Fruit fly (Drosophila melanogaster) Kc167 (cell line): ENCODE data around the gene Pvf2.

ENCODE experiments used
- Myc ChIP-seq: fragments of >200 bp; optimal IDR thresholded peaks from 2 replicates; lab custom pipeline; 2017; ENCODE audit warnings: missing external identifiers
- Sin3A ChIP-seq: fragments of >200 bp; optimal IDR thresholded peaks from 2 replicates; lab custom pipeline; 2018; ENCODE audit warnings: missing external identifiers
- h ChIP-seq: fragments of >200 bp; optimal IDR thresholded peaks from 3 replicates; lab custom pipeline; 2018; ENCODE audit warnings: missing external identifiers
- insv ChIP-seq: fragments of >200 bp; optimal IDR thresholded peaks from 3 replicates; lab custom pipeline; 2018; ENCODE audit warnings: missing external identifiers
- psq ChIP-seq: fragments of >200 bp; optimal IDR thresholded peaks from 2 replicates; lab custom pipeline; 2017; ENCODE audit warnings: missing external identifiers
- ttk ChIP-seq: sonication (Bioruptor generic); optimal IDR thresholded peaks from 2 replicates; lab custom pipeline; 2017; ENCODE audit warnings: missing external identifiers

Gene Pvf2

DNA sequence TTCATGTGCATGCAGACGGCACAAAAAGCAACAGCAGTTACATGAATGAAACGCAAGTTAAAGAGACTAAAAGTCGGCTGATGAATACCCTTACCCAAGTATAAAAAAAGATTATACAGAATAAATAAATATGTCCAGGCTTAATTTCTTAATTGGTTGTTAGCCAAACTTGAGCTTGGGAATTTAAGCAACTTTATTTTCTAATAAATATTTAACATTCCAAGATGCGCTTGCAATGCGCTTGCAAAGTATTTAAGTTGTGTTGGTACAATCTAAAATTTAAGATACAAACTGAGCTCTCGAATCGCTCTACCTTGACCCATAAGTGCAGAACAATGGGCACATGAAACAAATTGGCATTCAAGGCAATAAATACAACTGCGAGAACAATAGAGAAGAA, 23.5 kb upstream of the Pvf2 start:
- no peak for TF ChIP-seq Sin3A (lab: Kevin White, UChicago)
- no peak for TF ChIP-seq ttk (lab: Kevin White, UChicago)
- no peak for TF ChIP-seq psq (lab: Kevin White, UChicago)
- TF ChIP-seq h (lab: Kevin White, UChicago) = no peak
- TF ChIP-seq Myc (lab: Kevin White, UChicago) = no peak
- no peak for TF ChIP-seq insv (lab: Kevin White, UChicago)

DNA sequence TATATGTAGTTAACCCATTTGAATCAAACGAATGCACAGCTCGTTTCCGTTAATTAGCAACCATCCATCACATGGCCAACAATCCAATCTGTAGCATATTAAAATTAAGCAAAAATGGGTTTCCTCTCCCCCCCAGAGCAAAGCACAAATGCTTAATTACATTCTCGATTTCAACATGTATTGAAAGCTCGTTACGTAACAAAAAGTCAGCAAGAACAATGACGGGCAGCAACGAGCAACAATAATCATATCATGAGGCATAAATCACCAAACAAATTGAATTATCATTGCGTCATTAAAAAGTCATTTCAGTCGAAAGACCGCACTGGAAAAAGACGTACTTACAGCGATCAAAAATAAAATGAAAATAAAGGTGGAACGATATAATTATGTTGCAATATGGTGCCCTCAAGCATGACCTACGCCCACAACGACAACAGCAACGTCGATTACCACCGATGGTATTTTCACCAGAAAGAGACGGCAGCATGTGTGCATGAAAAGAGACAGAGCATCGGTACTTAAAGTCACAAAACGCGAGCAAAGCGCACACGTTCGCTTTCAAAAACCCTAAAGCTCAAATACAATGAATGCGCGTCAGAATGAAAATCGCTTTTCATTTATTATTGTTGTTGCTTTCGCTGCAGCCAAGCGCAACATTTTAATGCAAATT, 22.0 kb upstream of the Pvf2 start:
- TF ChIP-seq h (lab: Kevin White, UChicago) = no peak
- TF ChIP-seq Sin3A (lab: Kevin White, UChicago) = no peak
- TF ChIP-seq ttk (lab: Kevin White, UChicago) = no peak
- TF ChIP-seq Myc (lab: Kevin White, UChicago) = no peak
- no peak for TF ChIP-seq insv (lab: Kevin White, UChicago)
- TF ChIP-seq psq (lab: Kevin White, UChicago) = no peak

- TF ChIP-seq insv (lab: Kevin White, UChicago) = no peak
- no peak for TF ChIP-seq Myc (lab: Kevin White, UChicago)
- TF ChIP-seq Sin3A (lab: Kevin White, UChicago) = no peak
- no peak for TF ChIP-seq psq (lab: Kevin White, UChicago)
- no peak for TF ChIP-seq ttk (lab: Kevin White, UChicago)
- TF ChIP-seq h (lab: Kevin White, UChicago) = no peak
Measured at dm6 chr2L:7104195-7104971, 19.9 kb upstream of the Pvf2 start.

DNA sequence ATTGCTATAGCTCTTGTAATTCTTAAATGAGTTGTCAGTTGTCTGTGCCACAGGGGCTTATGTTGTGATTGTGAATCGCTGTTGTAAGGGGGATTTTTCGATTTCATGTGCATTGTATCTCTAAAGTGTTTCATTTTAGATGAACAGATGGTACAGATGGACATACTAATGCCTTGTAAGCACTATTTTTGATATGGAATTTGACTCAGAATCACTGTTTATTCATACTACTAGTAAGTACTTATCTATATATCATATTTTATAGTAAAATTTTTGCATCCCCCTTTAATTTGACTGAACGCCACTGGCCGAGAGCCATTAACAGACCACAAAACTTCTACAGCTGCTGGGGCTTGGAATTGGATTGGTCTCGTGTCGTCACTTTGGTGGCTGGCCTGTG, 16.4 kb upstream of the Pvf2 start:
- TF ChIP-seq ttk (lab: Kevin White, UChicago) (no peak), Sin3A (lab: Kevin White, UChicago) (no peak), psq (lab: Kevin White, UChicago) (no peak), h (lab: Kevin White, UChicago) (no peak), Myc (lab: Kevin White, UChicago) (no peak), insv (lab: Kevin White, UChicago) (no peak)

DNA sequence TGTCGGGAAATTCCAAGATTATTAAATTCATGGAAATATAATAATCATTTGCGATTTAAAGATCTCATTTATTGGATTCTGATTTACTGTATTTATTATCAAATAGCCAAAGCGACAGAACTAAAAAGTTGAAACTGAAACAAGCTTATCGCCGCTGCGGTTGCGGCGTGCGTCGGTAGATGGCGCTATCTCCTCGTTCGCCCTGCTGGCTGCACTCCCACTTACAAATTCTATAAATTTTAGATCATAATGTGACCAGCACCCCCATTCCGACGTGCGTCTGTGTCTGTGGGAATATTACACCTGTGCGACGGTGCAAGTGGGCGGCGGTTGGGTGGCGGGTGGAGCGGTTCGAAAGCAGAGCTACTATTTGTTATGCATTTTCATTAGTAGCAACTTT, 13.0 kb upstream of the Pvf2 start:
- no peak for TF ChIP-seq h (lab: Kevin White, UChicago)
- no peak for TF ChIP-seq ttk (lab: Kevin White, UChicago)
- TF ChIP-seq psq (lab: Kevin White, UChicago) = no peak
- no peak for TF ChIP-seq Myc (lab: Kevin White, UChicago)
- no peak for TF ChIP-seq insv (lab: Kevin White, UChicago)
- TF ChIP-seq Sin3A (lab: Kevin White, UChicago) = no peak

DNA sequence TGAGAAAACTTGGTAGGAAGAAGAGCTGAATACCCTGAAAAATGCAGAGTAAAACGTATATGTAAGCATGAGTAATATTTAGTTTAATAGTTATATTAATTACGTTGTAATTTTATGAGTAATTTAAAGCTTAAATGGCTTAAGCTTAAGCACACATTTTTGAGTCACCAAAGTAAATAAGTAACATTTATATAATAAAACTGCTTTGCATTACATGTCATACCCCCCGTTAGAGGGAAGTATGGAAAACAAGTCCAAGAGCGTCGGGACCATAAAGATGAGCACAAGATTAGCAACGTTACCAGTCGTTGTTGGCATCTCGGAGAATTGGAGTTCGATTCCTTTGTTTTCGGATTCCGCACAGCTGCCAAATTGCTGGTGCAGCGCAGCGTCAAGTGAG, 9.9 kb upstream of the Pvf2 start:
- TF ChIP-seq ttk (lab: Kevin White, UChicago) (no peak), psq (lab: Kevin White, UChicago) (no peak), Sin3A (lab: Kevin White, UChicago) (no peak), Myc (lab: Kevin White, UChicago) (no peak), insv (lab: Kevin White, UChicago) (no peak), h (lab: Kevin White, UChicago) (no peak)

DNA sequence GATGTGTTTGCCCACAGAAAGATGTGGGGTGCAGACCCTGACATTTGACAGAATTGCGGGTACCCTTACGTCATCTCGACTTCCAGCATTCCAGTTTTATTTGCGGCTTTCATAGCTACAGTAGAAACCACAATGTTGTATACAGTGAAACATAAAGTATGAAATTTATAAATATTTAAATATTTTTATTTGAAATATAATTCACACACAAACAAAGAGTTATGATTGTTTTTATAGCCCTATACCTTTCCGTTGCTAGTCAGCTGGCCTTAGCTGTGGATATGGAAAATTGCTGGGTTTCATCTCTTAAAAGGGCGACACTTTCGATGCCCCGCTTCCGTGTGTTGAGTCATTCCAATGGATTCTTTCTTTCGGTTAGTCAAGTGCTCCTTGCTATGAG, 6.5 kb upstream of the Pvf2 start:
- TF ChIP-seq Myc (lab: Kevin White, UChicago) (no peak), Sin3A (lab: Kevin White, UChicago) (no peak), insv (lab: Kevin White, UChicago) (no peak), h (lab: Kevin White, UChicago) (no peak), psq (lab: Kevin White, UChicago) (no peak), ttk (lab: Kevin White, UChicago) (no peak)

DNA sequence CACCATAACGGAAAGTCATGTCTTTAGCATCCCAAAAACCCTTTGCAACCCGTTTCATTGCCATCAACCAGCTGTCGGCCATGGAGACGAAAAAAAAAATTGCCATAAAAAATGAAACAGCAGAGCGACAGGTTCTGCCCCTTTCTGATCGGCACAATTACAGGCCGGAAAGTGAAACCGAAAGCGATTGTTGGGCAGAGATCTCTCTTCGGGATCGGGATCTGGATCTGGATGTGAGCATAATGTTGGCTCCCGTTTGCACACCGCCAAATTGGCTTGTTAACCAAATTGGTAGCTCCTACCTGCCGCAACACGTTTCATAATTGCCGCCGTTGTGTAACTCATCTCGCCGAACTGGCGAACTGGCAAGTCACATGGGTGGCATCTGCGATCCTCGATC, 2.2 kb downstream of the Pvf2 start:
- no peak for TF ChIP-seq Myc (lab: Kevin White, UChicago)
- no peak for TF ChIP-seq h (lab: Kevin White, UChicago)
- TF ChIP-seq ttk (lab: Kevin White, UChicago) = no peak
- TF ChIP-seq psq (lab: Kevin White, UChicago) = no peak
- TF ChIP-seq Sin3A (lab: Kevin White, UChicago) = no peak
- no peak for TF ChIP-seq insv (lab: Kevin White, UChicago)

- TF ChIP-seq insv (lab: Kevin White, UChicago) (no peak), Sin3A (lab: Kevin White, UChicago) (no peak), Myc (lab: Kevin White, UChicago) (no peak), psq (lab: Kevin White, UChicago) (no peak), ttk (lab: Kevin White, UChicago) (no peak), h (lab: Kevin White, UChicago) (no peak)
Measured at dm6 chr2L:7081307-7081706, 3.1 kb downstream of the Pvf2 start.

dm6 chr2L:7076804-7077203, 7.6 kb downstream of the Pvf2 start:
- TF ChIP-seq psq (lab: Kevin White, UChicago) (no peak), Myc (lab: Kevin White, UChicago) (no peak), insv (lab: Kevin White, UChicago) (no peak)

- no peak for TF ChIP-seq Myc (lab: Kevin White, UChicago)
- TF ChIP-seq insv (lab: Kevin White, UChicago) = no peak
- no peak for TF ChIP-seq h (lab: Kevin White, UChicago)
- TF ChIP-seq ttk (lab: Kevin White, UChicago) = no peak
- no peak for TF ChIP-seq Sin3A (lab: Kevin White, UChicago)
- TF ChIP-seq psq (lab: Kevin White, UChicago) = no peak
Measured at dm6 chr2L:7076055-7076700, 8.3 kb downstream of the Pvf2 start.
